Worm (Caenorhabditis elegans) whole organism, early embryonic: ENCODE results near the gene scd-1.

Experiments used
- B0310.2 ChIP-seq: sonication (generic microtip); optimal IDR thresholded peaks from 2 replicates; lab custom pipeline; 2016; ENCODE audit warnings: mild to moderate bottlenecking, missing genetic modification characterization, missing compliant biosample characterization
- F13C5.2 ChIP-seq: sonication (generic microtip); optimal IDR thresholded peaks from 2 replicates; lab custom pipeline; 2017; ENCODE audit warnings: mild to moderate bottlenecking, missing genetic modification characterization, inconsistent platforms, missing compliant biosample characterization
- aly-1 ChIP-seq: sonication (generic microtip); optimal IDR thresholded peaks from 2 replicates; lab custom pipeline; 2016; ENCODE audit warnings: missing genetic modification characterization, missing compliant biosample characterization
- ama-1 ChIP-seq: fragments of 150-350 bp; optimal IDR thresholded peaks from 2 replicates; lab custom pipeline; 2014
- ceh-13 ChIP-seq: fragments of 200-800 bp; sonication (Bioruptor generic); optimal IDR thresholded peaks from 2 replicates; lab custom pipeline; 2018; ENCODE audit warnings: mild to moderate bottlenecking, missing genetic modification characterization, missing compliant biosample characterization
- ceh-36 ChIP-seq: sonication (generic microtip); optimal IDR thresholded peaks from 2 replicates; lab custom pipeline; 2016; ENCODE audit warnings: missing genetic modification characterization, inconsistent platforms, missing compliant biosample characterization
- ets-7 ChIP-seq: sonication (generic microtip); optimal IDR thresholded peaks from 2 replicates; lab custom pipeline; 2016; ENCODE audit warnings: missing genotype, missing genetic modification characterization, missing compliant biosample characterization
- flt-1 ChIP-seq: fragments of 200-800 bp; sonication (Bioruptor generic); IDR thresholded peaks from 2 replicates; pipeline ENCODE4 v1.3.6; 2022; ENCODE audit warnings: missing genetic modification characterization, missing compliant biosample characterization
- hmbx-1 ChIP-seq: sonication (generic microtip); optimal IDR thresholded peaks from 2 replicates; lab custom pipeline; 2016; ENCODE audit warnings: mild to moderate bottlenecking, missing genetic modification characterization, missing compliant biosample characterization
- hmg-4 ChIP-seq: fragments of 200-800 bp; sonication (Bioruptor generic); optimal IDR thresholded peaks from 2 replicates; lab custom pipeline; 2018; ENCODE audit warnings: mild to moderate bottlenecking, missing genetic modification characterization, missing compliant biosample characterization
- hnd-1 ChIP-seq: sonication (generic microtip); optimal IDR thresholded peaks from 2 replicates; lab custom pipeline; 2016; ENCODE audit warnings: missing genetic modification characterization, missing compliant biosample characterization
- pes-1 ChIP-seq: fragments of 200-800 bp; sonication (Bioruptor generic); IDR thresholded peaks from 2 replicates; pipeline ENCODE4 v1.3.6; 2022; ENCODE audit warnings: missing genetic modification reagents, missing genetic modification characterization, missing compliant biosample characterization
- scrt-1 ChIP-seq: fragments of 200-800 bp; sonication (Bioruptor generic); IDR thresholded peaks from 2 replicates; pipeline ENCODE4 v1.3.6; 2022; ENCODE audit warnings: missing genetic modification characterization, missing compliant biosample characterization
- sea-1 ChIP-seq: fragments of 200-800 bp; sonication (Bioruptor generic); conservative IDR thresholded peaks from 2 replicates; pipeline ENCODE4 v1.3.6; 2022; ENCODE audit warnings: missing genetic modification characterization, missing compliant biosample characterization
- tbx-11 ChIP-seq: fragments of 200-800 bp; sonication (Bioruptor generic); IDR thresholded peaks from 2 replicates; pipeline ENCODE4 v1.3.6; 2022; ENCODE audit warnings: missing genetic modification characterization, missing compliant biosample characterization
- tbx-37 ChIP-seq: fragments of 200-800 bp; sonication (Bioruptor generic); conservative IDR thresholded peaks from 2 replicates; pipeline ENCODE4 v1.3.6; 2022; ENCODE audit warnings: missing genetic modification reagents, missing genetic modification characterization, missing compliant biosample characterization
- tra-4 ChIP-seq: sonication (generic microtip); optimal IDR thresholded peaks from 2 replicates; lab custom pipeline; 2017; ENCODE audit warnings: missing genetic modification characterization, missing compliant biosample characterization

scd-1 gene

DNA sequence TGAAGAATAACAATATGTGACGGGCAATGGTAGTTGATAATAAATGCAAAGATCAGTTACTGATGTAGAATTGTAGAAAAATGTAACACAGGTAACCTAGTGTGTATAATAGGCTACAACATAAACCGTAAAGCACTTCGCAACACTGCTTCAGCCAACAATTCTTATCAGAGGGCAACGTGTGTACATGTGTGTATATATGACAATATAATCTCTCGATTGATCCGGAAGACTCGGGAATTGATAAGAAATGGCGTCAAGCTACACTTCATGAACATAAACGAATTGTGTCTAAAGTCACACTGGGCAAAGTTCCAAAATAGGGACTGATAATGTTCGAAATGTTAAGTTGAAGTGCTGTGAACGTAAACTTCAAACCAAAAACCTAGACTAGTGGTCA is 7.1 kb downstream of the scd-1 start:
- TF ChIP-seq B0310.2 (tag; lab: Kevin White, UChicago) (no peak), scrt-1 (no peak), hmg-4 (no peak), pes-1 (GFP tag; lab: Robert Waterston, UW) (no peak), tbx-11 (GFP tag; lab: Robert Waterston, UW) (no peak), ceh-13 (GFP tag; lab: Kevin White, UChicago) (no peak), tbx-37 (GFP tag; lab: Robert Waterston, UW) (no peak), tra-4 (no peak), hmbx-1 (no peak), ceh-36 (tag; lab: Kevin White, UChicago) (no peak), sea-1 (GFP tag; lab: Robert Waterston, UW) (no peak), aly-1 (tag; lab: Kevin White, UChicago) (no peak), ama-1 (lab: Kevin White, UChicago) (no peak)

ce11 chrX:12517886-12518285 is 7.7 kb downstream of the scd-1 start:
- TF ChIP-seq flt-1 (GFP tag; lab: Robert Waterston, UW) (no peak), tbx-37 (GFP tag; lab: Robert Waterston, UW) (no peak), tbx-11 (GFP tag; lab: Robert Waterston, UW) (no peak), ama-1 (lab: Kevin White, UChicago) (no peak), hnd-1 (no peak), ceh-36 (tag; lab: Kevin White, UChicago) (no peak), F13C5.2 (no peak), ets-7 (tag; lab: Kevin White, UChicago) (no peak)

DNA sequence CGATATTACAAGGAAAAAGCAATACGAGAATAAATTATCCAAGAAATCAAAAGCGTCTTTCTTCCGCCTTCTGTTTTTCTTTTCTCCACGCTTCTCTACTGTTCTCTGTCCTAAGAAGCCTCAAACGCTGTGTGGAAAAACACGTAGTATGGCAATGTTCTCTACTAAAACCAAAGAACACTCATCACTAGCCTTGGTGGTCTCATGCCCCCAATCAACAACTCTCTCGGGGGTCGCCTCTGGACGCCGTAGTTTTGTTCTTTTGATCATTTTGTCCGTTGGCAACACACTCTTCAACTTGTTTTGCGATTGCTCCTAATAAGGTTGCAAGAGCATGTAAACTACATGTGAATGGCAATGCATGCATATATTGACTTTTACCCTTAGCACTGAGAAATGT is 8.3 kb downstream of the scd-1 start:
- TF ChIP-seq tbx-37 (GFP tag; lab: Robert Waterston, UW) (no peak), sea-1 (GFP tag; lab: Robert Waterston, UW) (no peak), hmg-4 (no peak), ets-7 (tag; lab: Kevin White, UChicago) (no peak), flt-1 (GFP tag; lab: Robert Waterston, UW) (no peak), tbx-11 (GFP tag; lab: Robert Waterston, UW) (no peak), F13C5.2 (no peak), hnd-1 (no peak), ceh-13 (GFP tag; lab: Kevin White, UChicago) (no peak), scrt-1 (no peak), hmbx-1 (no peak), aly-1 (tag; lab: Kevin White, UChicago) (no peak), ama-1 (lab: Kevin White, UChicago) (no peak)

DNA sequence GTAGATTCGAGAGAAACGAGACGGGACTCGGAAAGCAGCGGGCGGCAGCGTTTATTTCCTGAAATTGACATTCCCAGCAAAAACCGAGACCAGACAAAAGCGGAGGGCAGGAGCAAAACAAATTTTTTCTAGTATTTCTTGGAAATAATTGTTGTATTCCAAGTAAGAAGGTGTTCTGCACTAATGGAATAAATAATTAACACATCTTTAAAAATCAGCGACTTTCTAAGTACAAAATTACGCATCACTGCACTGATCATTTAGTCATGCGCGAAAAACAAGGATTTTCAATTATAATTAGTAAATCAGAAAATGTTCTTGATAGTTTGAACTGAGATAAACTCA is 9.1 kb downstream of the scd-1 start:
- TF ChIP-seq ets-7 (tag; lab: Kevin White, UChicago) (no peak), pes-1 (GFP tag; lab: Robert Waterston, UW) (no peak), flt-1 (GFP tag; lab: Robert Waterston, UW) (no peak), ama-1 (lab: Kevin White, UChicago) (no peak), scrt-1 (no peak)

ce11 chrX:12515596-12516481 is 9.8 kb downstream of the scd-1 start:
- TF ChIP-seq ama-1 (lab: Kevin White, UChicago) (no peak), hmg-4 (no peak), ceh-13 (GFP tag; lab: Kevin White, UChicago) (no peak), sea-1 (GFP tag; lab: Robert Waterston, UW) (no peak)

DNA sequence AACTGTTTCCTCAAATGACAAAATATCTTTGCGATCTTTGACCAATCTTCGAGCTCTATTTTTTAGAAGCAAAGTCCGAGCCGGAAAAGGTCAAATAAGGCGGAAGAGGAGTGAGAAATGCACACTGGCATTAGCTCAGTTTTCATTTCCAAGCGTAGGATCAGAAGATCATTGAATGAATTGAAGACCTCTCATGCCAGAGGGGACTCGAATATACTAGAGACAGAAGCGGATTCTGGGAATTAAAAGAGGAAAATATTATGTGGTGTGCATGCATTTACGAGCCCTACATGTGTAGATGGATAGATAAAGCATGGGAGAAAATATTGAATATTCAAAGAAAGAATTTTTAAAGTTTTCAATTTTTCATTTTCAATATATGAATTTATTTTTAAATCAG is 12.2 kb downstream of the scd-1 start:
- TF ChIP-seq hnd-1 (no peak), flt-1 (GFP tag; lab: Robert Waterston, UW) (no peak), sea-1 (GFP tag; lab: Robert Waterston, UW) (no peak), ets-7 (tag; lab: Kevin White, UChicago) (no peak), ama-1 (lab: Kevin White, UChicago) (no peak), aly-1 (tag; lab: Kevin White, UChicago) (no peak), tbx-37 (GFP tag; lab: Robert Waterston, UW) (no peak), tbx-11 (GFP tag; lab: Robert Waterston, UW) (no peak), ceh-13 (GFP tag; lab: Kevin White, UChicago) (no peak), pes-1 (GFP tag; lab: Robert Waterston, UW) (no peak), tra-4 (no peak), scrt-1 (no peak), F13C5.2 (no peak), hmg-4 (no peak), hmbx-1 (no peak), B0310.2 (tag; lab: Kevin White, UChicago) (no peak)

DNA sequence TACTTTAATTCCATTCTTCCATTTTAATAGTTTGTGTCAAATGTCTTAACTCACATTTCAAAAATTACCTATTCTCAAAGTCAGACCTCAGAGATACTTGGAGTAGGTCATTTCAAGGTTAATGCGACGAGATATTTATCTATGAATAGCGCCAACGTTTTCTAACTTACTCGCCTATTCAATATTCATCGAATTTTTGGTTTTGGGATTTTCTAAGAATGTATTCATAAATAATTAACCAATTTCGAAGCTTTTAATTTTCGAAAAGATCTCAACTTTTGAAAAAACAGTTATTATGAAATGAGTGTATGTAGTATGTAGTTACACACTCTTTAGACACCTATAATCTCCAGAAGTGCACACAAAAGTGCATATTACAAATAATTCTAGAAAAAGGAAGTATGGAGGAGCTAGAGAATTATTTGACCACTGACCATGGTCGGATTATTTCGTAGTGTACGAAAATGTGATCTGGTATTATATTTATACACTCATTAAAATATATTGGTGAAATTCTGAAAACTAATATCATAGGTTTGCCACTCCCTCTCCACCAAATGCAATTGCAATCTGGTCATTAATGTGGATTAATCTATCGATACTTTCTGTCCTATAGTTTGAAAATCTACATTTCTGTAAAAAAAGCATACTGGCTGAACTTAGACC is 13.0 kb downstream of the scd-1 start:
- TF ChIP-seq tbx-11 (GFP tag; lab: Robert Waterston, UW) (no peak), ets-7 (tag; lab: Kevin White, UChicago) (no peak), hnd-1 (no peak), hmg-4 (no peak), aly-1 (tag; lab: Kevin White, UChicago) (no peak), ceh-36 (tag; lab: Kevin White, UChicago) (no peak)
